Fruit fly (Drosophila melanogaster): ENCODE data around the gene CG17186.
A peak's percentile ranks its signal among the peaks of the same experiment; 100 is the strongest.

The CG17186 gene

DNA sequence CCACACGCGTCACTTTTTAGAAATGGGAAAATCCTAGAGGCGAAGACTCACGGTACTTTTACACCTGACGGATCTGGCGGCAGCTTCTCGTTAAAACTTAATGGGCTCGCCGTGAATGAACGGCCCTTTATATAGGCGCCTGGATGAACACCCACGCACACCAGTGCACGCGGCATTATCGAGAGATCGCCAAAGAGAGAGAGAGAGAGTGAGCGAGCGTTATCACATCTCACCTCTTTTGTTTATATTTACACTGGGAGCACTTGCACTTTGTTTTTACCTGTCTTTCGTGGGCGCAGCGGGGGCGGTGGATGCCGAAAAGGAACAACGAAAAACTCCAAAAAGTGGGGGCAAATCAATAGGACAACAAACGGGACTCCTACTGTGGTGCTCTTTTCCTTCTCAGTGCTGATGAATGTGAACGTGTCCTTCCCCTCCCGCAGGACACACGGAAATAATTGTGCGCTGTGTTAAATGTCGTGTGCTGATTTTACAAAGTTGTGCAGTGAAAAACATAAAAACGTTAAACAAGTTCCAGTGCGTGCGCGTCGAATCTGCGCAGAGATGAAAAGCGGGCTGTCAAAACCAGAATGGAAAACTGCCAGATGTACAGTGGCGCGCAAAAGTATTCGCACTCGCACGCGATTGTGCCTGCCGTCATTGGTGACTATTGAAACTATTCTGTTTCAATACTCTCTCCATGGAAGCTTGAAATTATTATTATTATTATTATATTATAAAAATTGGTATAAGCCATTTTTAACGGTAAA, 2.0 kb downstream of the CG17186 start, which contains the start of gene Mrp5 (continued):
- TF ChIP-seq Ssrp (tag; optimal IDR thresholded peaks at IDR 0.05) (no peak), CG2202 (tag; optimal IDR thresholded peaks at IDR 0.05) (no peak), CG17612 (GFP tag; IDR thresholded peaks at IDR 0.05) (no peak), ab (GFP tag; optimal IDR thresholded peaks at IDR 0.05) (no peak), CG3995 (GFP tag; optimal IDR thresholded peaks at IDR 0.05) (no peak), CG9876 (GFP tag; optimal IDR thresholded peaks at IDR 0.05) (no peak), NFAT (GFP tag; IDR thresholded peaks at IDR 0.05) (peak; percentile 51; the same call in 1 of the 2 replicates), Doc2 (GFP tag; IDR thresholded peaks at IDR 0.05) (no peak), unpg (GFP tag; optimal IDR thresholded peaks at IDR 0.05) (peak; percentile 39), her (GFP tag; optimal IDR thresholded peaks at IDR 0.05) (no peak), lilli (GFP tag; optimal IDR thresholded peaks at IDR 0.05) (peak; percentile 26), Scr (GFP tag; IDR thresholded peaks at IDR 0.05; ENCODE audit: partially characterized antibody) (no peak), CG12391 (tag; optimal IDR thresholded peaks at IDR 0.05) (peak; percentile 39), CG1832 (GFP tag; optimal IDR thresholded peaks at IDR 0.05) (no peak), CG4730 (GFP tag; IDR thresholded peaks at IDR 0.05) (0 out of 2 replicates have a peak, but pooled peaks have one; percentile 13), ci (GFP tag; IDR thresholded peaks at IDR 0.05) (peak; percentile 76), tio (GFP tag; optimal IDR thresholded peaks at IDR 0.05) (peak; percentile 20), CG18764 (GFP tag; optimal IDR thresholded peaks at IDR 0.05) (no peak), trh (GFP tag; optimal IDR thresholded peaks at IDR 0.05) (no peak), ems (GFP tag; optimal IDR thresholded peaks at IDR 0.05) (no peak), yki (optimal IDR thresholded peaks at IDR 0.05) (no peak), peb (GFP tag; IDR thresholded peaks at IDR 0.05) (0 out of 2 replicates have a peak, but pooled peaks have one; percentile 12), tgo (GFP tag; IDR thresholded peaks at IDR 0.05) (peak; percentile 63), BtbVII (GFP tag; optimal IDR thresholded peaks at IDR 0.05) (no peak), Adf1 (GFP tag; IDR thresholded peaks at IDR 0.05) (no peak), CG12942 (GFP tag; optimal IDR thresholded peaks at IDR 0.05) (peak; percentile 23), jumu (GFP tag; optimal IDR thresholded peaks at IDR 0.05) (no peak), knrl (GFP tag; IDR thresholded peaks at IDR 0.05; ENCODE audit: partially characterized antibody) (no peak), Sry-δ (GFP tag; optimal IDR thresholded peaks at IDR 0.05) (no peak), CG1529 (GFP tag; optimal IDR thresholded peaks at IDR 0.05) (no peak)

DNA sequence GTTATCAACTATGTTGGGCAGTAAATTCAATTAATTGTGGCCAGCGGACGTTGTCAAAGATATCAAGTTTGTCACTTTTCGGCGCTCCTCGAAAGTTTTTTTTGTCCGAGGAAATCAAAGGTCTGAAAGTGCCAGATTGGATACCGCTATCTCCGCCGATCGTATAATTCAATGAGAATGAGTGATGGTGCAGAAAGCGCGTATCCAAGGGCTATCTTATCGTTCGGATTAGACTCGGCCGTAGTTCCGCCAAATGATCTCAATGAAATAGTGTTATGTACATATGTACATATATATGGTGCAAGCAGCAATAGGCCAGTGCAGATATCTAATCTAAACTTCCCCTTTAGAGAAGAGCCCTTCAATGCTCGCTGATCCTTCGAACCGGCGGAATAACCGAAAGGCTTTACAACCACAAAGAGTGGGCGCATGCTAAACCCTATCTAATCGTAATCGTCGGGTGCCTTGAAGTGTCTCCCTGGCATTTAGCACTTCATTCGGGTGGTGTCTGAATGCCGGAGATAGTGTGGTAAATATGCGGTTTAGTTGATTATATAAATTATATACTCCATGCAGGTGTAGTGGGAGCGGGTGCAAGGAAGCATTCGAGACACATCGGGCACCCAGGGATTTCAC, 4.1 kb downstream of the CG17186 start:
- TF ChIP-seq vnd (GFP tag; IDR thresholded peaks at IDR 0.05; ENCODE audit: partially characterized antibody) (peak; percentile 16; the same call in 1 of the 3 replicates), CrebB (tag; optimal IDR thresholded peaks at IDR 0.05) (peak; percentile 5), Fer1 (GFP tag; optimal IDR thresholded peaks at IDR 0.05) (peak; percentile 56), CG18599 (GFP tag; optimal IDR thresholded peaks at IDR 0.05) (peak; percentile 4), hkb (optimal IDR thresholded peaks at IDR 0.05) (no peak), hkb (GFP tag; IDR thresholded peaks at IDR 0.05) (0 out of 2 replicates have a peak, but pooled peaks have one; percentile 21), salm (tag; optimal IDR thresholded peaks at IDR 0.05) (no peak), odd (GFP tag; optimal IDR thresholded peaks at IDR 0.05) (peak; percentile 42), Optix (GFP tag; IDR thresholded peaks at IDR 0.05) (no peak), lab (GFP tag; optimal IDR thresholded peaks at IDR 0.05) (peak; percentile 43), E2f1 (GFP tag; IDR thresholded peaks at IDR 0.05) (no peak), NfI (GFP tag; optimal IDR thresholded peaks at IDR 0.05) (no peak), exex (tag; optimal IDR thresholded peaks at IDR 0.05) (peak; percentile 76), lola (GFP tag; optimal IDR thresholded peaks at IDR 0.05) (no peak), kni (GFP tag; optimal IDR thresholded peaks at IDR 0.05) (no peak), Med (GFP tag) (peak; percentile 18), CG14667 (GFP tag; IDR thresholded peaks at IDR 0.05) (no peak), CG13296 (GFP tag; optimal IDR thresholded peaks at IDR 0.05) (peak; percentile 49), grn (GFP tag; optimal IDR thresholded peaks at IDR 0.05) (peak; percentile 29), Hey (tag; optimal IDR thresholded peaks at IDR 0.05) (peak; percentile 32)

Measured in whole organism, embryonic.